Worm (Caenorhabditis elegans): Measurements from ENCODE around the gene dre-1.

ce11 chrV:6565851-6566386 lies 19.6 kb upstream of the dre-1 start, which contains the start of gene K04A8.1:
- TF ChIP-seq him-1 (tag; optimal IDR thresholded peaks at IDR 0.05) (no peak), W03F9.2 (tag; optimal IDR thresholded peaks at IDR 0.05) (no peak)
